Fruit fly (Drosophila melanogaster) whole organism, adult: ENCODE measurements around the gene CG17207.

Experiments
- CG11617 ChIP-seq: fragments of 200-800 bp; sonication (Bioruptor generic); optimal IDR thresholded peaks from 2 replicates; lab custom pipeline; 2017; ENCODE audit warnings: mild to moderate bottlenecking, missing biosample characterization, missing genetic modification reagents, missing genetic modification characterization
- CG12768 ChIP-seq: fragments of 200-800 bp; sonication (Bioruptor generic); optimal IDR thresholded peaks from 2 replicates; lab custom pipeline; 2017; ENCODE audit warnings: missing biosample characterization, missing genetic modification characterization, mild to moderate bottlenecking, moderate library complexity, missing genetic modification reagents
- CG14711 ChIP-seq: fragments of 200-800 bp; sonication (Bioruptor generic); optimal IDR thresholded peaks from 2 replicates; lab custom pipeline; 2018; ENCODE audit warnings: missing biosample characterization, mild to moderate bottlenecking, missing genetic modification characterization, moderate library complexity
- CG1620 ChIP-seq: fragments of 200-800 bp; sonication (Bioruptor generic); optimal IDR thresholded peaks from 2 replicates; lab custom pipeline; 2016; ENCODE audit warnings: missing biosample characterization, missing genetic modification characterization
- CG33017 ChIP-seq: fragments of 200-800 bp; sonication (Bioruptor generic); optimal IDR thresholded peaks from 2 replicates; lab custom pipeline; 2018; ENCODE audit warnings: missing biosample characterization, mild to moderate bottlenecking, missing genetic modification characterization, moderate library complexity
- CG5204 ChIP-seq: fragments of 200-800 bp; sonication (Bioruptor generic); optimal IDR thresholded peaks from 2 replicates; lab custom pipeline; 2016; ENCODE audit warnings: missing biosample characterization, missing genetic modification characterization
- CG7045 ChIP-seq: fragments of 200-800 bp; sonication (Bioruptor generic); optimal IDR thresholded peaks from 2 replicates; lab custom pipeline; 2017; ENCODE audit warnings: missing biosample characterization, mild to moderate bottlenecking, missing genetic modification characterization
- CG7101 ChIP-seq: fragments of 200-800 bp; sonication (Bioruptor generic); optimal IDR thresholded peaks from 2 replicates; lab custom pipeline; 2018; ENCODE audit warnings: missing biosample characterization, mild to moderate bottlenecking, missing genetic modification characterization, moderate library complexity
- Clk ChIP-seq: fragments of 200-800 bp; sonication (Bioruptor generic); optimal IDR thresholded peaks from 2 replicates; lab custom pipeline; 2017; ENCODE audit warnings: missing biosample characterization, missing genetic modification characterization
- Crg-1 ChIP-seq: fragments of 200-800 bp; sonication (Bioruptor generic); optimal IDR thresholded peaks from 2 replicates; lab custom pipeline; 2016; ENCODE audit warnings: missing biosample characterization, missing genetic modification characterization
- Hr96 ChIP-seq: fragments of 200-800 bp; sonication (Bioruptor generic); optimal IDR thresholded peaks from 2 replicates; lab custom pipeline; 2016; ENCODE audit warnings: missing biosample characterization, missing genetic modification characterization
- Mnt ChIP-seq: fragments of 200-800 bp; sonication (Bioruptor generic); optimal IDR thresholded peaks from 2 replicates; lab custom pipeline; 2016; ENCODE audit warnings: missing biosample characterization, mild to moderate bottlenecking, missing genetic modification characterization
- bab1 ChIP-seq: fragments of 200-800 bp; sonication (Bioruptor generic); optimal IDR thresholded peaks from 3 replicates; lab custom pipeline; 2019; ENCODE audit warnings: missing biosample characterization, mild to moderate bottlenecking, missing genetic modification characterization, moderate library complexity
- cic ChIP-seq: fragments of 200-800 bp; sonication (Bioruptor generic); optimal IDR thresholded peaks from 2 replicates; lab custom pipeline; 2017; ENCODE audit warnings: missing biosample characterization, mild to moderate bottlenecking, missing genetic modification characterization, moderate library complexity
- kay ChIP-seq: fragments of 200-800 bp; sonication (Bioruptor generic); peaks from one replicate; lab custom pipeline; 2016; ENCODE audit warnings: missing biosample characterization, missing genetic modification characterization, borderline replicate concordance
- pad ChIP-seq: fragments of 200-800 bp; sonication (Bioruptor generic); optimal IDR thresholded peaks from 3 replicates; lab custom pipeline; 2017; ENCODE audit warnings: missing biosample characterization, missing genetic modification characterization, mild to moderate bottlenecking, moderate library complexity, missing genetic modification reagents
- tj ChIP-seq: fragments of 200-800 bp; sonication (Bioruptor generic); optimal IDR thresholded peaks from 3 replicates; lab custom pipeline; 2017; ENCODE audit warnings: missing biosample characterization, mild to moderate bottlenecking, missing genetic modification characterization, moderate library complexity
- toe ChIP-seq: fragments of 200-800 bp; sonication (Bioruptor generic); optimal IDR thresholded peaks from 2 replicates; lab custom pipeline; 2016; ENCODE audit warnings: missing biosample characterization, missing genetic modification characterization

Gene CG17207

DNA sequence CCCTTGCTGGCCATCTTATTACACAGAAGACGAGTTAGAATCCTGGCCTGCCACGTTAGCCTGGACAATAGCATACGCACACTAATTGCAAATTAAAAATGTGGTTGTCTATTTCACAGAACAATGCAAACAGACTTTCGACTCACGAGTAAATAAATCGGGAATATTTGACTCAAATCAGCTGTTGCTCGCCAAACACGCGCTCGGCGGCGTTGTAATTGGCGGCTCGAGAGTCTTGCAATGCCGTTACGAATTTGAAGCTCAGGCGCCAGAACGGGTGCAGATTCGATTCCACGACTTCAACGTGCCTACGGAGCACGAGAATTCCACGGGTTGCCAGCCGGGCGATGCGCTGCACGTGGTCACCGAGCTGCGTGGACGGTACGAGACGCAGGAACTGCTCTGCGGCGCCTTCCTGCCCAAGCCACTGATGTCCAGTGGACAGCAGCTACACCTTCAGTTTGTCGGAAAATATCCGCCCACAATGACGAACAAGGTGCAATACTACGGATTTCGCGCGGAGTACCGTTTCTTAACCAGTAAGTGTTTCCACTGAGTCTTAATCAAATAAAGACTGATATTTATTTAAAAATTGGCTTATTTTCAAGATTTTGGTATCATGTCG lies 37.2 kb downstream of the CG17207 start, which contains the start of gene DNAlig3:
Gene DNAlig3 (minus strand): TSS at position 168 of the 625 bp plus-strand sequence.
- TF ChIP-seq CG5204 (GFP tag; lab: Kevin White, UChicago) (no peak), tj (GFP tag; lab: Kevin White, UChicago) (no peak), pad (no peak), Clk (GFP tag; lab: Kevin White, UChicago) (no peak), toe (GFP tag; lab: Kevin White, UChicago) (no peak), Mnt (GFP tag; lab: Kevin White, UChicago) (peak; percentile 32), CG14711 (tag; lab: Kevin White, UChicago) (peak; percentile 5), CG1620 (GFP tag; lab: Kevin White, UChicago) (no peak), bab1 (GFP tag; lab: Kevin White, UChicago) (peak; percentile 10), CG7045 (GFP tag; lab: Kevin White, UChicago) (peak; percentile 46), cic (GFP tag; lab: Kevin White, UChicago) (peak; percentile 30), CG7101 (tag; lab: Kevin White, UChicago) (peak; percentile 15), CG11617 (GFP tag; lab: Kevin White, UChicago) (peak; percentile 26), Hr96 (GFP tag; lab: Kevin White, UChicago) (no peak), Crg-1 (GFP tag; lab: Kevin White, UChicago) (no peak), kay (GFP tag; lab: Kevin White, UChicago) (no peak), CG33017 (tag; lab: Kevin White, UChicago) (peak; percentile 6), CG12768 (GFP tag; lab: Kevin White, UChicago) (peak; percentile 44)

DNA sequence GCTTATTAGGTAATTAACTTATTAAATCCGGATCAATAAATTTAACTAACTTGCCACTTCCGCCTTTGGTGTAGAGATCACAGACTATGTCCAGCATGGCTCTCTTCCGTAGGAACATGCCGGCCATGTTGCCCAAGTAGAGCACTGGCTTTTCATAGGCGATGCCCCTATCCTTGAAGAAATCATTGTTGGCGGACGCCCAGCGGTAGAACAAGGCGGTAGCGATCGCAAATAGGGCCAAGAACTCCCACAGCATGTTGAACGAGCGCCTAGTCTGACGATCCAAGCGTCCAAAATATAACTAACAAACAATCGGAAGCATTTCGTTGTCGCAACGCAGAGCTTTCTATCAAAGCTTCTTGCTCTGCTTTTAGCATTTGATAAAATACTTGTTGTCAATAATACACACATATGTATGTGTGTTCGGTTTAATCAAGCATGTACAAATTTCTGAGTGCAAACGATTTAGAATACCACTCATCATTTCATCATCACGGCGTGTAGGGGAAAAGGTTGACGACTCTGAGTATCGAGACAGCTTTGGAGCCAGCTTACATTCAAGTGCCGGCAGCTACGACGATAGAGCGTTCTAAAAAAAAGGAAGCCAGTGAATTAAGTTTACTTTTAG lies 40.2 kb downstream of the CG17207 start, which contains the start of gene Cyp9f3:
Gene Cyp9f3 (minus strand): TSS at position 310 of the 628 bp plus-strand sequence.
- TF ChIP-seq pad, result peak; percentile 45
- TF ChIP-seq CG33017 (tag; lab: Kevin White, UChicago), result no peak
- no peak for TF ChIP-seq CG7101 (tag; lab: Kevin White, UChicago)
- TF ChIP-seq cic (GFP tag; lab: Kevin White, UChicago), result peak; percentile 25

DNA sequence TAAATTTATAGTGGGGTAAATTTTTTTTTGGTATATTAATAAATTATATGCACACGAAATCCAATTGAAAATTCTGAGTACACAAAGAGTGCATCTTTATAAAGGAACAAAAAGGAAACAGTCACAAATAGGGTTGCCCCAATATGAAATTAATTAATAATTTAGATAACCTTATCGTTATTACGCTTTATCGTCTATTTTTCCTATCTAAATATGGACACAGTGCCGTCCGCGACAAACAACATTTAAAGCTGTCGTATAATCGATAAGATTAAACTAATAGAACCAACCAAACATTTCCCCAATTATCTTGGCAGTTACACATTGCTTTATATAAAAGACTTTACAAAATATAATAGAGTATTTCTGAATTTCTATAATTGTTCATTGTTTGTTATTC lies 40.9 kb downstream of the CG17207 start:
- TF ChIP-seq CG7045 (GFP tag; lab: Kevin White, UChicago) (peak; percentile 49), cic (GFP tag; lab: Kevin White, UChicago) (no peak), kay (GFP tag; lab: Kevin White, UChicago) (peak; percentile 88), CG14711 (tag; lab: Kevin White, UChicago) (peak; percentile 7)

DNA sequence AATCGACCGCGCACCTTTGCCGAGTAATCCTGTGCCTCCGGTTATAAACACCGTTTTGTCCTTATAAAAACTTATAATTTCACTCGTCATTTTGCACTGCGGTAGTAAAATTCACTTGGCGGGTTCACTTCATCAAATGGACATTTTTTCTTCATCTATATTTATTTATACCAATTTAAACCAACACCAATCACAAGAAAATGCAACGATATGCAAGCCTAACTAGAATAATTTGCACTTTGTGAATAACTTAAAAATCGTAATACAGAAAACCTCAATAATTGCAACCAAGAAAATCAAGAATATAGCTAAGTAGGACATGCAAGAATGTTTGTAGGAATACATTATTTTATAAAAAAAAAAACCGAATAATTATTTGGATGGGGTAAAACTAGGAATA lies 43.1 kb downstream of the CG17207 start, which contains the start of the genes CG10096 and CG10097:
Gene CG10096 (minus strand): TSS at position 101 of the 400 bp plus-strand sequence.
Gene CG10097 (minus strand): TSS at position 101 of the 400 bp plus-strand sequence.
- TF ChIP-seq CG1620 (GFP tag; lab: Kevin White, UChicago) (no peak), kay (GFP tag; lab: Kevin White, UChicago) (peak; percentile 75), CG7045 (GFP tag; lab: Kevin White, UChicago) (no peak), bab1 (GFP tag; lab: Kevin White, UChicago) (no peak)
